Worm (Caenorhabditis elegans) whole organism, midembryonic: ENCODE measurements around the gene egl-5.

Experiments
- T22C8.4 ChIP-seq: fragments of 200-800 bp; sonication (Bioruptor generic); IDR thresholded peaks from 2 replicates; pipeline ENCODE4 v1.3.6; 2022; ENCODE audit warnings: missing genetic modification characterization, missing compliant biosample characterization
- cog-1 ChIP-seq: sonication (generic microtip); optimal IDR thresholded peaks from 2 replicates; lab custom pipeline; 2016; ENCODE audit warnings: missing genetic modification characterization, missing compliant biosample characterization
- flt-1 ChIP-seq: fragments of 200-800 bp; sonication (Bioruptor generic); IDR thresholded peaks from 2 replicates; pipeline ENCODE4 v1.3.6; 2022; ENCODE audit warnings: missing genetic modification characterization, missing compliant biosample characterization
- klf-2 ChIP-seq: fragments of 200-800 bp; sonication (Bioruptor generic); conservative IDR thresholded peaks from 2 replicates; pipeline ENCODE4 v1.3.6; 2022; ENCODE audit warnings: missing genetic modification reagents, missing genetic modification characterization, missing compliant biosample characterization
- med-1 ChIP-seq: sonication (generic microtip); optimal IDR thresholded peaks from 2 replicates; lab custom pipeline; 2017; ENCODE audit warnings: missing genetic modification characterization, mild to moderate bottlenecking, missing compliant biosample characterization, antibody characterized with exemption, missing genetic modification reagents; ENCODE audit not compliant: insufficient read depth
- ref-1 ChIP-seq: fragments of 200-800 bp; sonication (Bioruptor generic); conservative IDR thresholded peaks from 2 replicates; pipeline ENCODE4 v1.3.6; 2022; ENCODE audit warnings: missing genetic modification reagents, missing genetic modification characterization, missing compliant biosample characterization
- tab-1 ChIP-seq: fragments of 200-800 bp; sonication (Bioruptor generic); IDR thresholded peaks from 2 replicates; pipeline ENCODE4 v1.3.6; 2022; ENCODE audit warnings: missing genetic modification characterization, missing compliant biosample characterization
- ztf-23 ChIP-seq: fragments of 200-800 bp; sonication (Bioruptor generic); IDR thresholded peaks from 2 replicates; pipeline ENCODE4 v1.3.6; 2022; ENCODE audit warnings: missing genetic modification reagents, missing genetic modification characterization, missing compliant biosample characterization
- ztf-29 ChIP-seq: fragments of 200-800 bp; sonication (Bioruptor generic); IDR thresholded peaks from 2 replicates; pipeline ENCODE4 v1.3.6; 2022; ENCODE audit warnings: missing genetic modification reagents, missing genetic modification characterization, missing compliant biosample characterization

Gene egl-5

DNA sequence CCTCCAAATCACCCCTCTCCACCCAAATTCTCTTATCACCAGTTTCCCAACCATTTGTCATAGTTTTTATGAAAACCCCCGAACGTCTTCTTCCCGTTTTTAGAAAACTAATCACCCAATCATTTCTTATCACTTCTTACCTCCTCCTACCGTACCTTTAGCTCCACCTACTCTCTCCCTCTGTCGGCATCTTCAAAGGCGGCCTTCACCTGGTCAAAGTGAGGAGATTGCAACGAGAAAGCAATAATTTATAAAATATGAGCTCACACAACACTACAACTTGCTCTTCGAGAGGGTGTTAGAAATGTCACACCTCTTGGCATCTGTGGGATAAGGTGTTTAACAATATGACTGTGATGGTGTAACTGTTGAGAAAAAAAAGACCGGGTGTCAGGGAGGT is 5.1 kb upstream of the egl-5 start:
- TF ChIP-seq cog-1 (tag; lab: Kevin White, UChicago) (no peak), ref-1 (GFP tag; lab: Robert Waterston, UW) (no peak), tab-1 (GFP tag; lab: Robert Waterston, UW) (no peak)

- no peak for TF ChIP-seq klf-2 (GFP tag; lab: Robert Waterston, UW)
- TF ChIP-seq ztf-23, result peak; percentile 40; the same call in 1 of the 2 replicates
Observed at ce11 chrIII:7812208-7812880, 1.8 kb upstream of the egl-5 start.

DNA sequence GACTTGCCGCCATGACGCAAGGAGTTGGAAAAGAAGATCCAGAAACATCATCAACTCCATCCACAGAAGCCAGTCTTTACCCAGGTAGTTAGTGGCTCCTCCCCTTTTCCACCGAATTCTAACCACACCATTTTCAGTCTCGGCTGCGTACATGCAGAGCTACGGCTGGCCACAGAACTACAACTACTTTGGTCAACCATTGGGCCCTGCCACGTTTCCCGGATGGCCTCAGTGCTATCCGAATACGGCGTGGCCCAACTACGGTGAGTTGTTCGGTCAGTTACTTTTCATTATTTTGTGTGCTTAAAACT is 837 bp downstream of the egl-5 start:
- TF ChIP-seq ztf-23 (no peak), med-1 (GFP tag; lab: Kevin White, UChicago) (no peak), T22C8.4 (GFP tag; lab: Robert Waterston, UW) (no peak), flt-1 (no peak), klf-2 (GFP tag; lab: Robert Waterston, UW) (no peak), cog-1 (tag; lab: Kevin White, UChicago) (no peak)

ce11 chrIII:7815571-7816348 is 1.6 kb downstream of the egl-5 start:
- TF ChIP-seq tab-1 (GFP tag; lab: Robert Waterston, UW) (no peak), ref-1 (GFP tag; lab: Robert Waterston, UW) (no peak), klf-2 (GFP tag; lab: Robert Waterston, UW) (no peak)

- TF ChIP-seq klf-2 (GFP tag; lab: Robert Waterston, UW) (no peak), T22C8.4 (GFP tag; lab: Robert Waterston, UW) (no peak), ztf-29 (GFP tag; lab: Robert Waterston, UW) (no peak), tab-1 (GFP tag; lab: Robert Waterston, UW) (no peak), ztf-23 (no peak), flt-1 (no peak), med-1 (GFP tag; lab: Kevin White, UChicago) (no peak), ref-1 (GFP tag; lab: Robert Waterston, UW) (no peak), cog-1 (tag; lab: Kevin White, UChicago) (no peak)
Observed at ce11 chrIII:7816463-7816862, 2.3 kb downstream of the egl-5 start.

ce11 chrIII:7818965-7819364 is 4.8 kb downstream of the egl-5 start:
- TF ChIP-seq ztf-29 (GFP tag; lab: Robert Waterston, UW) (no peak), tab-1 (GFP tag; lab: Robert Waterston, UW) (no peak), cog-1 (tag; lab: Kevin White, UChicago) (no peak), T22C8.4 (GFP tag; lab: Robert Waterston, UW) (no peak), flt-1 (no peak), ztf-23 (no peak)

DNA sequence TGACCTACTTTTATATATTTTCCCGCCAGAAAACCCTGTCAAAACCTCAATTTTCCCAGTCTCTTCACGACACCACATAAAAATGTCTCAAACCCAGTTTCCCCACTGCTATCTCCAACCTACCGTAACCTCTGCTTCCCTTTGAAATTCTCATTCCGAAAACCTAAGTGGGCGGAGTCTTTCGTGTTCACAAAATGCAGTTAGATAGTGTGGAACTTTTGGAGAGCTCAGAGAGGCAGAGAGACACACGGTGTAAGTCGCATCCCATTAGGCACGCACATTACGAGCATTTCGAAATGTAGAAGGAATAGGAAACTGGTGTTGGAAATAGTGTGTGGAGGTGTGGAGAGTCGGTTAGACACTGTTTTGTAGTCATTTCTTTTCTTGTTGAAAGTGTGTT is 5.7 kb downstream of the egl-5 start:
- TF ChIP-seq flt-1 (no peak), klf-2 (GFP tag; lab: Robert Waterston, UW) (no peak), ztf-23 (no peak), ref-1 (GFP tag; lab: Robert Waterston, UW) (no peak), T22C8.4 (GFP tag; lab: Robert Waterston, UW) (no peak), med-1 (GFP tag; lab: Kevin White, UChicago) (no peak), tab-1 (GFP tag; lab: Robert Waterston, UW) (no peak), ztf-29 (GFP tag; lab: Robert Waterston, UW) (no peak)

DNA sequence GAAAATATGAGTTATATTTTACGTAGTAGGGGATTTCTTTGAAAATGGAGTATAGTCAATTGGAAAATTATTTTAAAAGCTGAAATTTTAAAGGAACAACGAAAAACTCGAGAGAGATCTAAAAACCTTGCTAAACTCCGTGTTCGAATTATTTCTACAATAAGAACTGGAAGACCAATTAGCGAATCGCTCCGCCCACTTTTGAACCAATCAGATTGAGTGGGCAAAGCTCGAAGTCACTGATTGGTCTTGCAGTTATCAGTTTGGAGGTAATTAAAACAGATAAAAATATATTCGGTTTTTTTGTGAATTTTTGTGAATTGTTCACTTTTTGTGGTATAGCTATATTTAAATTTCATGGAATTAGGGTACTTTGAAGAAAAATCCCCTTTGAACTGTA is 9.1 kb downstream of the egl-5 start:
- no peak for TF ChIP-seq med-1 (GFP tag; lab: Kevin White, UChicago)
- TF ChIP-seq ref-1 (GFP tag; lab: Robert Waterston, UW), result no peak
- no peak for TF ChIP-seq flt-1
- TF ChIP-seq tab-1 (GFP tag; lab: Robert Waterston, UW), result no peak
- TF ChIP-seq ztf-23, result no peak
- no peak for TF ChIP-seq cog-1 (tag; lab: Kevin White, UChicago)
- no peak for TF ChIP-seq ztf-29 (GFP tag; lab: Robert Waterston, UW)
- no peak for TF ChIP-seq klf-2 (GFP tag; lab: Robert Waterston, UW)
- TF ChIP-seq T22C8.4 (GFP tag; lab: Robert Waterston, UW), result no peak

DNA sequence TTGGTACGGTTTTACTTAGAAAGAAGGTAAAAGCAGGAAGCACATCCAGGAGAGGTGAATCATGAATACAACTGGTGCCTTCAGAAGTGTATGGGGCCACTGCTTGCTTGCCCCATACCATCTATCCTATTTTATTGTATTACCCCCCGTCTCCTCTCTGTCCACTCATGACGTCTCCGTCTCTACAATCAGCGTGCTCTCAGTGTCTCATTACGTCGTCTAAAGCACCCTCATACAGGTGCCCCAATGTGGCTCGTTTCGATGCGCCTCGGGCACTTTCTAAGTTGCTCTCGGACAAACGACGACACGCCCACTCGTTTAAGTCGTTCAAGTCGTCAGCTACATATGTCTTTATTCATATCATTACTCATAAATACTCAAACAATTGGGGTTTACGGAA is 9.9 kb downstream of the egl-5 start:
- TF ChIP-seq ztf-23 (no peak), tab-1 (GFP tag; lab: Robert Waterston, UW) (no peak), flt-1 (peak; percentile 56; the same call in 1 of the 2 replicates)

DNA sequence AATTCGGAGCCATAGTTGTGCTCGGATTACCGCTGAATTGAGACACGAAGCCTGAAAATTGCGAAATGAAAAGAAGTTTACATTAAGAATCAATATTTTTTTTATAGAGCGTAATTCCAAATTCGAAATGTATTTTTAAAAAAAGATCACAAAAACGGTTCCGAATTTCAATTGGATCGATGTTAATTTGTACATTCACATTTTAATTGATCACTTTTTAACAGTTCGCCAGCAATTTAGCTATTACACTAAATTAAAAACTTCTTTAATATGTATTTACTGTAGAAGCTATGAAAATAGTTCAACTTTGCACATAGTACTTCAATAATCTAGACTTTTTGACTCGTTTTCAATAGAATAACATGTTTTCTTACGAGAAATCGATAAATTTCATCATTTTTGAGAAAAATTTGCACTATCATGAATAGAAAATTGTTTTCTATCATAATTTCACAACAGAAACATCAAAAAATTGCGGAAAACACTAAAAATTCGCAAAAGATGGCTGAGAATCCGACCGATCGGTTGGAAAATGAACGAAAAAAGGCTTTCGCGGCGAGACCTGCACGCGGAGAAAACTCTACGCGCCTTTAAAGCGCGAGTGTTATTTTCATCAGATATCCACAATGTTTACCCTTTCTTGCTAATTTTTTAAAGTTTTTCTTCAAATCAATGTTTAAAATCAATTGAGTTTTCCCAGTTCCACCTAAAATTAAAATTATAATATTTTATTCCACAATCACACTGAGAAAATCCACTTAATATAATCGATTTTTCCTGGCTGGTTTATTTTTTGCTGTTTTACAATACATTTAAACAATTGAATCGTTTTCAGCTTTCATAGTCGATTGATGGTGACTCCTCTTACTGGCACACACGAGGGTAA is 14.6 kb downstream of the egl-5 start, which contains the start of the genes egl-45 and kcmf-1:
Gene egl-45, minus strand, starts transcription at position 51 of the 886 bp plus-strand sequence.
Gene kcmf-1, plus strand, starts transcription at position 836 of the 886 bp plus-strand sequence.
- TF ChIP-seq klf-2 (GFP tag; lab: Robert Waterston, UW) (no peak), med-1 (GFP tag; lab: Kevin White, UChicago) (no peak), T22C8.4 (GFP tag; lab: Robert Waterston, UW) (no peak), cog-1 (tag; lab: Kevin White, UChicago) (no peak), flt-1 (no peak), tab-1 (GFP tag; lab: Robert Waterston, UW) (no peak), ztf-29 (GFP tag; lab: Robert Waterston, UW) (no peak), ref-1 (GFP tag; lab: Robert Waterston, UW) (no peak), ztf-23 (no peak)
